Fruit fly (Drosophila melanogaster) whole organism, wandering third instar larva: Measurements from ENCODE around the gene CG44774.

ENCODE experiments used
- Dfd ChIP-seq: fragments of >200 bp; optimal IDR thresholded peaks from 2 replicates; lab custom pipeline; 2017; ENCODE audit warnings: missing biosample characterization, missing genetic modification characterization
- Dif ChIP-seq: fragments of 200-275, 200-300 bp; sonication (Bioruptor generic); optimal IDR thresholded peaks from 2 replicates; lab custom pipeline; 2018; ENCODE audit warnings: missing biosample characterization, missing genetic modification characterization; ENCODE audit not compliant: partially characterized antibody
- Hr78 ChIP-seq: fragments of >200 bp; optimal IDR thresholded peaks from 2 replicates; lab custom pipeline; 2017; ENCODE audit warnings: missing biosample characterization, missing genetic modification characterization
- Rel ChIP-seq, 2 experiments: fragments of 200-800 bp; sonication (Bioruptor generic) in 1 of 2; optimal IDR thresholded peaks; 2 replicates in 1 of 2; 3 replicates in 1 of 2; lab custom pipeline; 2016 to 2019; ENCODE audit warnings: mild to moderate bottlenecking in 2 of 2, missing biosample characterization in 2 of 2, missing genetic modification characterization in 2 of 2, moderate library complexity in 1 of 2
- Sp1 ChIP-seq: fragments of 200-800 bp; sonication (Bioruptor generic); optimal IDR thresholded peaks from 3 replicates; lab custom pipeline; 2019; ENCODE audit warnings: missing biosample characterization, mild to moderate bottlenecking, missing genetic modification characterization, moderate library complexity
- brk ChIP-seq: fragments of 200-800 bp; sonication (Bioruptor generic); optimal IDR thresholded peaks from 2 replicates; lab custom pipeline; 2016; ENCODE audit warnings: missing biosample characterization, mild to moderate bottlenecking, missing genetic modification characterization
- dl ChIP-seq, 2 experiments: fragments of 175-275, 200-275 bp in 1 of 2; fragments of 200-275 bp in 1 of 2; sonication (Bioruptor generic); optimal IDR thresholded peaks; lab custom pipeline; 2018; ENCODE audit warnings: mild to moderate bottlenecking in 2 of 2, missing biosample characterization in 2 of 2, missing genetic modification characterization in 2 of 2, moderate library complexity in 2 of 2; ENCODE audit not compliant: partially characterized antibody in 2 of 2, insufficient read depth in 1 of 2
- ey ChIP-seq: fragments of 200-800 bp; sonication (Bioruptor generic); optimal IDR thresholded peaks from 2 replicates; lab custom pipeline; 2016; ENCODE audit warnings: missing biosample characterization, missing genetic modification characterization
- fru ChIP-seq: fragments of 200-800 bp; sonication (Bioruptor generic); optimal IDR thresholded peaks from 3 replicates; lab custom pipeline; 2016; ENCODE audit warnings: missing biosample characterization, mild to moderate bottlenecking, missing genetic modification characterization
- h ChIP-seq: fragments of 200-800 bp; sonication (Bioruptor generic); optimal IDR thresholded peaks from 3 replicates; lab custom pipeline; 2016; ENCODE audit warnings: missing biosample characterization, mild to moderate bottlenecking, missing genetic modification characterization
- jim ChIP-seq: fragments of 175-275, 200-325 bp; sonication (Bioruptor generic); optimal IDR thresholded peaks from 2 replicates; lab custom pipeline; 2016; ENCODE audit warnings: missing biosample characterization, mild to moderate bottlenecking, missing genetic modification characterization
- psq ChIP-seq: fragments of 200-800 bp; sonication (Bioruptor generic); optimal IDR thresholded peaks from 3 replicates; lab custom pipeline; 2017; ENCODE audit warnings: missing biosample characterization, mild to moderate bottlenecking, missing genetic modification characterization, moderate library complexity
- tai ChIP-seq: sonication (Bioruptor generic); optimal IDR thresholded peaks from 2 replicates; lab custom pipeline; 2016; ENCODE audit warnings: missing biosample characterization, missing genetic modification characterization

DNA sequence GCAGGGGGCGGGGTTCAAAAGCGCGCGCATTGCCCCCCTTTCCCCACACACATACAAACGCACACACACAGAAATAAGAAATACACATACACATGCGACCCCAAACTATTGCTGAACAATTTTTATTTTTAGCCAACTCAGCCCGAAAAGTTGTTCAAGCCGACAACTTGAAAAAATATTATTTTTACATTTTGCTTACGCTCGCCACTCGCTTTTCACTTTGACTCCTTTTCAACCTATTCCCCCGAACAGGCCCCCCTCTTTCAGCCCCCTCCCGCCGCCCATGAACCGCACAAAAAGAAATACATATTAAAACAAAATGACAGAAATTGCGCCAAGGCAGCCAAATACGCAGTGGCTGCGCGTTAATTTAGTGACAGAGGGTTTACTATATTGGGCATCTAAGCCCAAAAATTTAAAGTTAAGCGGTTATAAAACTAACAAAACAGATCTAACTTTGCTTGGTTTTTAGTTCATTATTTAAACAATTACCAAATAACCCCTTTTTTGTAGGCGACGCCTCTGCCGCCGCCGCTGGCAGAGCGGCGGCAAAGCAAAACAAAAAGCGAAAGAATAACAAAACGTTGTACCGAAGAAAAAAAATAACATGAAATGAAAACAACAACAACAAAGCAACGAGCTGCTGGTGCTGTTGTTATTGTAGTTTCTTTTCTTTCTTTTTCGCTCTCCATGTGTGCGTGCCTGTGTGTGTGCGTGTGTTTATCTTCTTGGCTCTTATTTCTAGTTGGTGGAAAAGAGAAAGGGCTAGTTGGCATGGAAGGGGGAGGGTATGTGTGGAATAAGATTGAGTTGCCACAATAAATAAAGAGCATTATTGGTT lies 27.7 kb downstream of the CG44774 start:
- TF ChIP-seq jim (GFP tag; lab: Kevin White, UChicago) (peak; percentile 97), brk (GFP tag; lab: Kevin White, UChicago) (peak; percentile 98), fru (peak; percentile 100), Dfd (GFP tag; lab: Kevin White, UChicago) (peak; percentile 95), dl (GFP tag; optimal IDR thresholded peaks at IDR 0.05; lab: Kevin White, UChicago; ENCODE audit: insufficient read depth in 1 of 2, partially characterized antibody in 2 of 2) (no peak), h (peak; percentile 100), Dif (GFP tag; lab: Kevin White, UChicago) (no peak), Hr78 (GFP tag; lab: Kevin White, UChicago) (no peak), Sp1 (GFP tag; lab: Kevin White, UChicago) (peak; percentile 100), ey (GFP tag; lab: Kevin White, UChicago) (peak; percentile 100), psq (GFP tag; lab: Kevin White, UChicago) (peak; percentile 100), Rel (GFP tag; optimal IDR thresholded peaks at IDR 0.05; lab: Kevin White, UChicago) (peak; percentile 100), Rel (tag; optimal IDR thresholded peaks at IDR 0.05; lab: Kevin White, UChicago) (peak; percentile 98), tai (GFP tag; lab: Kevin White, UChicago) (peak; percentile 99)
